Fruit fly (Drosophila melanogaster) whole organism, pupa: ENCODE results near the gene CG32075.

Source experiments
- CG10348 ChIP-seq: fragments of 200-800 bp; sonication (Bioruptor generic); IDR thresholded peaks from 2 replicates; pipeline ENCODE4 v1.3.6; 2022; ENCODE audit warnings: missing biosample characterization, missing genetic modification characterization
- CG12605 ChIP-seq: fragments of 200-800 bp; sonication (Bioruptor generic); IDR thresholded peaks from 2 replicates; pipeline ENCODE4 v1.3.6; 2022; ENCODE audit warnings: missing biosample characterization, missing genetic modification characterization
- CG13204 ChIP-seq: fragments of 200-800 bp; sonication (Bioruptor generic); optimal IDR thresholded peaks from 2 replicates; lab custom pipeline; 2018; ENCODE audit warnings: missing biosample characterization, mild to moderate bottlenecking, missing genetic modification characterization, moderate library complexity
- CG34367 ChIP-seq: fragments of 200-800 bp; sonication (Bioruptor generic); optimal IDR thresholded peaks from 2 replicates; lab custom pipeline; 2018; ENCODE audit warnings: missing biosample characterization, mild to moderate bottlenecking, missing genetic modification characterization
- CG9948 ChIP-seq: fragments of 200-800 bp; sonication (Bioruptor generic); optimal IDR thresholded peaks from 2 replicates; lab custom pipeline; 2018; ENCODE audit warnings: missing biosample characterization, mild to moderate bottlenecking, missing genetic modification characterization, moderate library complexity
- Snoo ChIP-seq: fragments of 200-800 bp; sonication (Bioruptor generic); optimal IDR thresholded peaks from 3 replicates; lab custom pipeline; 2017; ENCODE audit warnings: missing biosample characterization, mild to moderate bottlenecking, missing genetic modification characterization, inconsistent platforms
- fd96Ca ChIP-seq: fragments of 200-800 bp; sonication (Bioruptor generic); IDR thresholded peaks from 3 replicates; pipeline ENCODE4 v1.3.6; 2022; ENCODE audit warnings: missing biosample characterization, missing genetic modification characterization

DNA sequence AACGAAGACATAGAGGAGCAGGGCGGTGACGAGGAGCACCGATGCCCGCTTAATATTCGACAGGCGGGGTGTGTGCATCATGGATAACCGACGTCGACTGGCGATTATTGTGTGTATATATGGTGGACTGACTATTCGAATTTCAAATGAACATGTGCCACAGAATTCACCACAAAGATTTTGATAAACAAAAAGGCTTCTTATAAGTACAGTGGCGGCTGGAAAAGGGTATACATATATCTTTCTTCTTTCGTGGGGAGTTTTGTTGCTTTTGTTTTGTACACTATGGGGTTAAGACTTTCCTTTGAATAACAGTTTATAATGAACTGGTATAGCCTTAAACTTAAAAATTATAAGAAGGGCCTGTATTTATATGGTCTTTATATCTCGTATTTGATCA is 5.0 kb upstream of the CG32075 start, which contains the start of gene CG6310:
- TF ChIP-seq fd96Ca (GFP tag; lab: Robert Waterston, UW) = no peak
- no peak for TF ChIP-seq CG13204 (GFP tag; lab: Kevin White, UChicago)
- no peak for TF ChIP-seq Snoo (tag; lab: Kevin White, UChicago)
- TF ChIP-seq CG34367 = no peak
- TF ChIP-seq CG10348 (GFP tag; lab: Robert Waterston, UW) = no peak
- TF ChIP-seq CG9948 (tag; lab: Kevin White, UChicago) = no peak
- no peak for TF ChIP-seq CG12605 (GFP tag; lab: Robert Waterston, UW)
